Worm (Caenorhabditis elegans) whole organism, L2 larva: ENCODE measurements around the gene dlc-2.

Experiments used
- C34F6.9 ChIP-seq: fragments of 150-350 bp; optimal IDR thresholded peaks from 2 replicates; lab custom pipeline; 2014; ENCODE audit warnings: missing biosample characterization, missing genetic modification characterization
- F13H6.1 ChIP-seq: sonication (generic microtip); optimal IDR thresholded peaks from 2 replicates; lab custom pipeline; 2016; ENCODE audit warnings: missing genetic modification characterization, missing compliant biosample characterization
- R02D3.7 ChIP-seq: fragments of 150-350 bp; optimal IDR thresholded peaks from 2 replicates; lab custom pipeline; 2014; ENCODE audit warnings: missing biosample characterization, missing genetic modification characterization
- Y55F3AM.14 ChIP-seq: fragments of 200-800 bp; sonication (Bioruptor generic); optimal IDR thresholded peaks from 2 replicates; lab custom pipeline; 2018; ENCODE audit warnings: mild to moderate bottlenecking, missing genetic modification characterization, missing compliant biosample characterization
- alr-1 ChIP-seq: fragments of 150-350 bp; optimal IDR thresholded peaks from 2 replicates; lab custom pipeline; 2014; ENCODE audit warnings: missing biosample characterization, missing genetic modification characterization
- aly-2 ChIP-seq: fragments of 150-350 bp; optimal IDR thresholded peaks from 2 replicates; lab custom pipeline; 2014; ENCODE audit warnings: missing biosample characterization, missing genetic modification characterization
- blmp-1 ChIP-seq: sonication (generic microtip); optimal IDR thresholded peaks from 2 replicates; lab custom pipeline; 2017; ENCODE audit warnings: missing genetic modification characterization, mild to moderate bottlenecking, missing compliant biosample characterization, antibody characterized with exemption, moderate library complexity; ENCODE audit not compliant: insufficient read depth
- ceh-82 ChIP-seq: fragments of 150-350 bp; optimal IDR thresholded peaks from 2 replicates; lab custom pipeline; 2014; ENCODE audit warnings: missing biosample characterization, missing genetic modification characterization
- crh-2 ChIP-seq: sonication (generic microtip); optimal IDR thresholded peaks from 2 replicates; lab custom pipeline; 2017; ENCODE audit warnings: missing biosample characterization, missing genetic modification characterization
- dmd-4 ChIP-seq: sonication (generic microtip); optimal IDR thresholded peaks from 2 replicates; lab custom pipeline; 2017; ENCODE audit warnings: missing biosample characterization, missing genetic modification characterization
- egl-27 ChIP-seq: sonication (generic microtip); optimal IDR thresholded peaks from 3 replicates; lab custom pipeline; 2017; ENCODE audit warnings: missing biosample characterization, missing genetic modification reagents, missing genetic modification characterization
- gmeb-1 ChIP-seq: fragments of 150-350 bp; optimal IDR thresholded peaks from 2 replicates; lab custom pipeline; 2014; ENCODE audit warnings: missing biosample characterization, missing genetic modification characterization
- lin-11 ChIP-seq: fragments of 150-350 bp; sonication (generic microtip); optimal IDR thresholded peaks from 2 replicates; lab custom pipeline; 2014; ENCODE audit warnings: missing biosample characterization, missing genetic modification characterization, inconsistent platforms, mixed read lengths
- lin-13 ChIP-seq: fragments of 150-350 bp; optimal IDR thresholded peaks from 2 replicates; lab custom pipeline; 2014; ENCODE audit warnings: missing biosample characterization, missing genetic modification reagents, missing genetic modification characterization
- lin-39 ChIP-seq: fragments of 150-350 bp; optimal IDR thresholded peaks from 2 replicates; lab custom pipeline; 2014; ENCODE audit warnings: missing biosample characterization, missing genetic modification reagents, missing genetic modification characterization
- lsy-2 ChIP-seq, 2 experiments: fragments of 150-350 bp in 1 of 2; sonication (generic microtip) in 1 of 2; optimal IDR thresholded peaks; 2 replicates each; lab custom pipeline; 2014 to 2017; ENCODE audit warnings: missing biosample characterization in 2 of 2, missing genetic modification characterization in 2 of 2
- mab-5 ChIP-seq: fragments of 150-350 bp; optimal IDR thresholded peaks from 2 replicates; lab custom pipeline; 2014; ENCODE audit warnings: missing biosample characterization, missing genetic modification characterization
- mbf-1 ChIP-seq: sonication (generic microtip); optimal IDR thresholded peaks from 2 replicates; lab custom pipeline; 2017; ENCODE audit warnings: missing biosample characterization, missing genetic modification characterization
- mdl-1 ChIP-seq, 2 experiments: fragments of 150-350 bp in 1 of 2; sonication (generic microtip) in 1 of 2; optimal IDR thresholded peaks; 2 replicates each; lab custom pipeline; 2017; ENCODE audit warnings: missing biosample characterization in 2 of 2, missing genetic modification characterization in 2 of 2
- nhr-129 ChIP-seq: fragments of 150-350 bp; optimal IDR thresholded peaks from 2 replicates; lab custom pipeline; 2014; ENCODE audit warnings: missing biosample characterization, missing genetic modification characterization
- nhr-237 ChIP-seq: fragments of 150-350 bp; optimal IDR thresholded peaks from 2 replicates; lab custom pipeline; 2014; ENCODE audit warnings: missing biosample characterization, missing genetic modification characterization
- nhr-25 ChIP-seq: fragments of 150-350 bp; sonication (generic microtip); optimal IDR thresholded peaks from 3 replicates; lab custom pipeline; 2014; ENCODE audit warnings: missing biosample characterization, missing genetic modification characterization
- nhr-6 ChIP-seq: fragments of 150-350 bp; optimal IDR thresholded peaks from 2 replicates; lab custom pipeline; 2014; ENCODE audit warnings: missing biosample characterization, missing genetic modification characterization
- nhr-77 ChIP-seq: fragments of 150-350 bp; optimal IDR thresholded peaks from 2 replicates; lab custom pipeline; 2014; ENCODE audit warnings: missing biosample characterization, missing genetic modification characterization
- sem-4 ChIP-seq: fragments of 150-350 bp; optimal IDR thresholded peaks from 2 replicates; lab custom pipeline; 2014; ENCODE audit warnings: missing biosample characterization, missing genetic modification reagents, missing genetic modification characterization
- skn-1 ChIP-seq: sonication (generic microtip); optimal IDR thresholded peaks from 2 replicates; lab custom pipeline; 2017; ENCODE audit warnings: missing biosample characterization, missing genetic modification characterization
- sma-3 ChIP-seq: sonication (generic microtip); optimal IDR thresholded peaks from 2 replicates; lab custom pipeline; 2016; ENCODE audit warnings: missing genetic modification reagents, missing genetic modification characterization, missing compliant biosample characterization
- sma-9 ChIP-seq, 2 experiments: fragments of 150-350 bp in 1 of 2; sonication (generic microtip) in 1 of 2; optimal IDR thresholded peaks; 2 replicates each; lab custom pipeline; 2014 to 2016; ENCODE audit warnings: missing genetic modification characterization in 2 of 2, mild to moderate bottlenecking in 1 of 2, missing biosample characterization in 1 of 2, missing compliant biosample characterization in 1 of 2, missing genetic modification reagents in 1 of 2, moderate library complexity in 1 of 2
- snpc-4 ChIP-seq: fragments of 150-350 bp; optimal IDR thresholded peaks from 2 replicates; lab custom pipeline; 2014; ENCODE audit warnings: missing biosample characterization, missing genetic modification characterization
- unc-39 ChIP-seq: fragments of 150-350 bp; optimal IDR thresholded peaks from 2 replicates; lab custom pipeline; 2014; ENCODE audit warnings: missing biosample characterization, missing genetic modification characterization
- unc-55 ChIP-seq: fragments of 150-350 bp; sonication (generic microtip); optimal IDR thresholded peaks from 3 replicates; lab custom pipeline; 2014; ENCODE audit warnings: missing biosample characterization, missing genetic modification reagents, missing genetic modification characterization
- unc-62 ChIP-seq: fragments of 150-350 bp; optimal IDR thresholded peaks from 2 replicates; lab custom pipeline; 2014; ENCODE audit warnings: missing biosample characterization, missing genetic modification reagents, missing genetic modification characterization
- zag-1 ChIP-seq: fragments of 150-350 bp; optimal IDR thresholded peaks from 2 replicates; lab custom pipeline; 2014; ENCODE audit warnings: missing biosample characterization, missing genetic modification characterization
- ztf-4 ChIP-seq: fragments of 150-350 bp; optimal IDR thresholded peaks from 2 replicates; lab custom pipeline; 2014; ENCODE audit warnings: missing biosample characterization, missing genetic modification characterization

dlc-2 gene

ce11 chrIV:12096479-12096878 lies 14.9 kb downstream of the dlc-2 start, which contains the start of gene mon-2:
TSS of gene mon-2 (plus strand) at chrIV:12096779.
- no peak for TF ChIP-seq sem-4

- TF ChIP-seq nhr-129 (tag; lab: Kevin White, UChicago) (peak; percentile 46), nhr-237 (tag; lab: Kevin White, UChicago) (no peak), gmeb-1 (no peak), R02D3.7 (tag; lab: Kevin White, UChicago) (no peak), crh-2 (tag; lab: Kevin White, UChicago) (peak; percentile 13)
Observed at ce11 chrIV:12093819-12094218, 17.6 kb downstream of the dlc-2 start, which contains the start of gene F11A10.5. TSS of gene F11A10.5 (plus strand) at chrIV:12094119.

ce11 chrIV:12093384-12093783 lies 18.0 kb downstream of the dlc-2 start, which contains the start of gene cpsf-4:
TSS of gene cpsf-4 (minus strand) at chrIV:12093445.
- no peak for TF ChIP-seq lin-11 (tag; lab: Kevin White, UChicago)
- TF ChIP-seq unc-55 (GFP tag; lab: Kevin White, UChicago) = peak; percentile 20
- no peak for TF ChIP-seq nhr-77 (tag; lab: Kevin White, UChicago)
- peak in 1 of 2 experiments; percentile 72 for TF ChIP-seq lsy-2 (tag; optimal IDR thresholded peaks at IDR 0.05; lab: Kevin White, UChicago)
- no peak for TF ChIP-seq dmd-4 (tag; lab: Kevin White, UChicago)
- TF ChIP-seq unc-62 (GFP tag; lab: Kevin White, UChicago) = no peak
- TF ChIP-seq sma-3 (GFP tag; lab: Kevin White, UChicago) = no peak
- TF ChIP-seq ztf-4 (tag; lab: Kevin White, UChicago) = no peak

- TF ChIP-seq unc-39 (tag; lab: Kevin White, UChicago) = no peak
- TF ChIP-seq C34F6.9 = no peak
- TF ChIP-seq nhr-237 (tag; lab: Kevin White, UChicago) = no peak
- TF ChIP-seq mab-5 (tag; lab: Kevin White, UChicago) = no peak
- TF ChIP-seq nhr-25 (tag; lab: Kevin White, UChicago) = no peak
- TF ChIP-seq F13H6.1 (tag; lab: Kevin White, UChicago) = no peak
- TF ChIP-seq sem-4 = no peak
- no peak for TF ChIP-seq zag-1
- no peak for TF ChIP-seq skn-1 (tag; lab: Kevin White, UChicago)
- TF ChIP-seq alr-1 = no peak
- no peak for TF ChIP-seq lin-39 (tag; lab: Kevin White, UChicago)
- no peak for TF ChIP-seq crh-2 (tag; lab: Kevin White, UChicago)
- TF ChIP-seq dmd-4 (tag; lab: Kevin White, UChicago) = no peak
- TF ChIP-seq snpc-4 (tag; lab: Kevin White, UChicago) = no peak
- no peak for TF ChIP-seq aly-2 (tag; lab: Kevin White, UChicago)
- no peak for TF ChIP-seq egl-27 (tag; lab: Kevin White, UChicago)
- no peak for TF ChIP-seq nhr-129 (tag; lab: Kevin White, UChicago)
- TF ChIP-seq gmeb-1 = no peak
Observed at ce11 chrIV:12092113-12092512, 19.3 kb downstream of the dlc-2 start, which contains the start of gene mig-32. TSS of gene mig-32 (minus strand) at chrIV:12092213.

ce11 chrIV:12089551-12089950 lies 21.8 kb downstream of the dlc-2 start, which contains the start of gene F11A10.6:
TSS of gene F11A10.6 (minus strand) at chrIV:12089651.
- TF ChIP-seq skn-1 (tag; lab: Kevin White, UChicago) (no peak), dmd-4 (tag; lab: Kevin White, UChicago) (no peak), ceh-82 (tag; lab: Kevin White, UChicago) (no peak), sma-9 (GFP tag; optimal IDR thresholded peaks at IDR 0.05; lab: Kevin White, UChicago) (no peak), sma-9 (tag; optimal IDR thresholded peaks at IDR 0.05; lab: Kevin White, UChicago) (no peak), unc-62 (GFP tag; lab: Kevin White, UChicago) (no peak), aly-2 (tag; lab: Kevin White, UChicago) (no peak), mdl-1 (tag; optimal IDR thresholded peaks at IDR 0.05; lab: Kevin White, UChicago) (no peak), nhr-6 (no peak), lin-11 (tag; lab: Kevin White, UChicago) (no peak)

- TF ChIP-seq sem-4 (peak; percentile 13), lin-13 (GFP tag; lab: Kevin White, UChicago) (peak; percentile 15), R02D3.7 (tag; lab: Kevin White, UChicago) (no peak), Y55F3AM.14 (GFP tag; lab: Kevin White, UChicago) (peak; percentile 0), nhr-129 (tag; lab: Kevin White, UChicago) (peak; percentile 94), sma-9 (GFP tag; optimal IDR thresholded peaks at IDR 0.05; lab: Kevin White, UChicago) (no peak), sma-9 (tag; optimal IDR thresholded peaks at IDR 0.05; lab: Kevin White, UChicago) (no peak), mbf-1 (tag; lab: Kevin White, UChicago) (no peak), mdl-1 (tag; optimal IDR thresholded peaks at IDR 0.05; lab: Kevin White, UChicago) (no peak), lsy-2 (tag; optimal IDR thresholded peaks at IDR 0.05; lab: Kevin White, UChicago) (peak in 1 of 2 experiments; percentile 48), C34F6.9 (peak; percentile 61), blmp-1 (tag; lab: Kevin White, UChicago) (peak; percentile 65), nhr-25 (tag; lab: Kevin White, UChicago) (peak; percentile 32), crh-2 (tag; lab: Kevin White, UChicago) (peak; percentile 80), unc-55 (GFP tag; lab: Kevin White, UChicago) (peak; percentile 75)
Observed at ce11 chrIV:12088898-12089297, 22.5 kb downstream of the dlc-2 start.
